Fruit fly (Drosophila melanogaster) whole organism, embryonic: ENCODE data around the gene CG31717.

Experiments
- ATbp ChIP-seq: fragments of 200-800 bp; sonication (Bioruptor generic); optimal IDR thresholded peaks from 2 replicates; lab custom pipeline; 2017; ENCODE audit warnings: missing biosample characterization, mild to moderate bottlenecking, missing genetic modification characterization, missing genetic modification reagents
- Ada2b ChIP-seq: fragments of 200-800 bp; sonication (Bioruptor generic); IDR thresholded peaks from 2 replicates; pipeline ENCODE4 v1.3.6; 2022; ENCODE audit warnings: missing biosample characterization, missing genetic modification characterization
- Aef1 ChIP-seq: fragments of 200-800 bp; sonication (Bioruptor generic); IDR thresholded peaks from 3 replicates; pipeline ENCODE4 v1.3.6; 2022; ENCODE audit warnings: missing biosample characterization, missing genetic modification characterization
- CG11247 ChIP-seq: fragments of 200-800 bp; sonication (Bioruptor generic); IDR thresholded peaks from 2 replicates; pipeline ENCODE4 v1.3.6; 2022; ENCODE audit warnings: missing biosample characterization, missing genetic modification characterization
- CG11560 ChIP-seq: fragments of 200-800 bp; sonication (Bioruptor generic); IDR thresholded peaks from 3 replicates; pipeline ENCODE4 v1.3.6; 2022; ENCODE audit warnings: missing biosample characterization, missing genetic modification characterization
- CG12071 ChIP-seq: fragments of 200-800 bp; sonication (Bioruptor generic); optimal IDR thresholded peaks from 3 replicates; lab custom pipeline; 2018; ENCODE audit warnings: missing biosample characterization, mild to moderate bottlenecking, missing genetic modification characterization
- CG1233 ChIP-seq: fragments of 200-800 bp; sonication (Bioruptor generic); optimal IDR thresholded peaks from 4 replicates; lab custom pipeline; 2018; ENCODE audit warnings: missing biosample characterization, mild to moderate bottlenecking, missing genetic modification characterization
- CG12942 ChIP-seq: fragments of 200-800 bp; sonication (Bioruptor generic); optimal IDR thresholded peaks from 3 replicates; lab custom pipeline; 2016; ENCODE audit warnings: missing biosample characterization, missing genetic modification characterization
- CG14014 ChIP-seq: fragments of 200-800 bp; sonication (Bioruptor generic); IDR thresholded peaks from 2 replicates; pipeline ENCODE4 v1.3.6; 2022; ENCODE audit warnings: missing biosample characterization, missing genetic modification characterization
- CG1529 ChIP-seq: fragments of 200-800 bp; sonication (Bioruptor generic); optimal IDR thresholded peaks from 3 replicates; lab custom pipeline; 2018; ENCODE audit warnings: missing biosample characterization, missing genetic modification characterization
- CG15514 ChIP-seq: fragments of 200-800 bp; sonication (Bioruptor generic); optimal IDR thresholded peaks from 3 replicates; lab custom pipeline; 2017; ENCODE audit warnings: missing biosample characterization, missing genetic modification characterization, mild to moderate bottlenecking, moderate library complexity, missing genetic modification reagents
- CG16779 ChIP-seq: fragments of 200-800 bp; sonication (Bioruptor generic); IDR thresholded peaks from 2 replicates; pipeline ENCODE4 v1.3.6; 2022; ENCODE audit warnings: missing biosample characterization, missing genetic modification characterization
- CG17802 ChIP-seq: fragments of 200-800 bp; sonication (Bioruptor generic); optimal IDR thresholded peaks from 2 replicates; lab custom pipeline; 2018; ENCODE audit warnings: missing biosample characterization, mild to moderate bottlenecking, missing genetic modification characterization, moderate library complexity
- CG1792 ChIP-seq: fragments of 200-800 bp; sonication (Bioruptor generic); optimal IDR thresholded peaks from 2 replicates; lab custom pipeline; 2016; ENCODE audit warnings: missing biosample characterization, missing genetic modification characterization
- CG2129 ChIP-seq: fragments of 200-800 bp; sonication (Bioruptor generic); IDR thresholded peaks from 2 replicates; pipeline ENCODE4 v1.3.6; 2022; ENCODE audit warnings: missing biosample characterization, missing genetic modification characterization; ENCODE audit not compliant: partially characterized antibody
- CG3065 ChIP-seq: fragments of 200-800 bp; sonication (Bioruptor generic); optimal IDR thresholded peaks from 2 replicates; lab custom pipeline; 2016; ENCODE audit warnings: missing biosample characterization, missing genetic modification characterization
- CG4617 ChIP-seq: fragments of 200-800 bp; sonication (Bioruptor generic); optimal IDR thresholded peaks from 3 replicates; lab custom pipeline; 2016; ENCODE audit warnings: missing biosample characterization, missing genetic modification characterization, borderline replicate concordance
- CG6854 ChIP-seq: fragments of 200-800 bp; sonication (Bioruptor generic); optimal IDR thresholded peaks from 3 replicates; lab custom pipeline; 2017; ENCODE audit warnings: missing biosample characterization, mild to moderate bottlenecking, missing genetic modification characterization
- CG7745 ChIP-seq: fragments of 200-800 bp; sonication (Bioruptor generic); optimal IDR thresholded peaks from 2 replicates; lab custom pipeline; 2018; ENCODE audit warnings: missing biosample characterization, mild to moderate bottlenecking, missing genetic modification characterization, moderate library complexity
- CG8290 ChIP-seq, 3 experiments: fragments of 200-800 bp; sonication (Bioruptor generic); optimal IDR thresholded peaks; 2 replicates each; lab custom pipeline; 2016 to 2019; ENCODE audit warnings: missing biosample characterization in 3 of 3, missing genetic modification characterization in 3 of 3, mild to moderate bottlenecking in 2 of 3, moderate library complexity in 1 of 3
- CG9932 ChIP-seq: fragments of 200-800 bp; sonication (Bioruptor generic); IDR thresholded peaks from 2 replicates; pipeline ENCODE4 v1.3.6; 2022; ENCODE audit warnings: missing biosample characterization, missing genetic modification characterization
- Dbx ChIP-seq: fragments of 200-800 bp; sonication (Bioruptor generic); IDR thresholded peaks from 3 replicates; pipeline ENCODE4 v1.3.6; 2022; ENCODE audit warnings: missing biosample characterization, missing genetic modification characterization
- Dek ChIP-seq: fragments of 200-800 bp; sonication (Bioruptor generic); optimal IDR thresholded peaks from 3 replicates; lab custom pipeline; 2019; ENCODE audit warnings: missing biosample characterization, mild to moderate bottlenecking, missing genetic modification characterization, moderate library complexity
- Dref ChIP-seq: fragments of 200-800 bp; sonication (Bioruptor generic); IDR thresholded peaks from 2 replicates; pipeline ENCODE4 v1.3.6; 2022; ENCODE audit warnings: missing biosample characterization, missing genetic modification characterization
- Gsc ChIP-seq: fragments of 200-800 bp; sonication (Bioruptor generic); IDR thresholded peaks from 2 replicates; pipeline ENCODE4 v1.3.6; 2022; ENCODE audit warnings: missing biosample characterization, missing genetic modification characterization
- HLH3B ChIP-seq: fragments of 200-800 bp; sonication (Bioruptor generic); IDR thresholded peaks from 2 replicates; pipeline ENCODE4 v1.3.6; 2022; ENCODE audit warnings: missing biosample characterization, missing genetic modification characterization
- Hey ChIP-seq: fragments of 200-800 bp; sonication (Bioruptor generic); optimal IDR thresholded peaks from 3 replicates; lab custom pipeline; 2018; ENCODE audit warnings: missing biosample characterization, mild to moderate bottlenecking, missing genetic modification characterization
- Hr51 ChIP-seq, 2 experiments: fragments of 200-800 bp; sonication (Bioruptor generic); optimal IDR thresholded peaks; 2 replicates in 1 of 2; 3 replicates in 1 of 2; lab custom pipeline; 2016 to 2018; ENCODE audit warnings: missing biosample characterization in 2 of 2, missing genetic modification characterization in 2 of 2, mild to moderate bottlenecking in 1 of 2, moderate library complexity in 1 of 2
- Lhr ChIP-seq: fragments of 200-800 bp; sonication (Bioruptor generic); optimal IDR thresholded peaks from 3 replicates; lab custom pipeline; 2017; ENCODE audit warnings: mild to moderate bottlenecking, missing biosample characterization, missing genetic modification reagents, missing genetic modification characterization
- Mrtf ChIP-seq: fragments of 200-800 bp; sonication (Bioruptor generic); IDR thresholded peaks from 3 replicates; pipeline ENCODE4 v1.3.6; 2022; ENCODE audit warnings: missing biosample characterization, missing genetic modification characterization
- Usf ChIP-seq: fragments of 200-800 bp; sonication (Bioruptor generic); optimal IDR thresholded peaks from 2 replicates; lab custom pipeline; 2017; ENCODE audit warnings: missing genotype, missing biosample characterization, missing genetic modification characterization
- cato ChIP-seq: fragments of 200-800 bp; sonication (Bioruptor generic); optimal IDR thresholded peaks from 2 replicates; lab custom pipeline; 2016; ENCODE audit warnings: missing biosample characterization, missing genetic modification characterization, borderline replicate concordance
- ems ChIP-seq: fragments of 200-800 bp; sonication (Bioruptor generic); optimal IDR thresholded peaks from 3 replicates; lab custom pipeline; 2016; ENCODE audit warnings: missing biosample characterization, missing genetic modification characterization
- fd3F ChIP-seq: fragments of 200-800 bp; sonication (Bioruptor generic); optimal IDR thresholded peaks from 2 replicates; lab custom pipeline; 2018; ENCODE audit warnings: missing biosample characterization, mild to moderate bottlenecking, missing genetic modification characterization, moderate library complexity
- gcm2 ChIP-seq: fragments of 200-800 bp; sonication (Bioruptor generic); optimal IDR thresholded peaks from 2 replicates; lab custom pipeline; 2016; ENCODE audit warnings: missing biosample characterization, missing genetic modification characterization
- gsb ChIP-seq: fragments of 200-800 bp; sonication (Bioruptor generic); IDR thresholded peaks from 2 replicates; pipeline ENCODE4 v1.3.6; 2022; ENCODE audit warnings: missing biosample characterization, missing genetic modification characterization
- hkb ChIP-seq, 2 experiments: fragments of 200-800 bp in 1 of 2; fragments of >200 bp in 1 of 2; sonication (Bioruptor generic) in 1 of 2; IDR thresholded peaks in 1 of 2; optimal IDR thresholded peaks in 1 of 2; 2 replicates each; pipeline versions ENCODE4 v1.3.6 to Lab custom; 2017 to 2022; ENCODE audit warnings: missing biosample characterization in 1 of 2, missing genetic modification characterization in 1 of 2
- lmd ChIP-seq: fragments of 200-800 bp; sonication (Bioruptor generic); IDR thresholded peaks from 2 replicates; pipeline ENCODE4 v1.3.6; 2022; ENCODE audit warnings: missing biosample characterization, missing genetic modification characterization
- nau ChIP-seq: fragments of 200-800 bp; sonication (Bioruptor generic); optimal IDR thresholded peaks from 3 replicates; lab custom pipeline; 2017; ENCODE audit warnings: missing biosample characterization, mild to moderate bottlenecking, missing genetic modification characterization, missing genetic modification reagents
- nerfin-2 ChIP-seq: fragments of 200-800 bp; sonication (Bioruptor generic); IDR thresholded peaks from 2 replicates; pipeline ENCODE4 v1.3.6; 2022; ENCODE audit warnings: missing biosample characterization, missing genetic modification characterization; ENCODE audit not compliant: partially characterized antibody
- nmo ChIP-seq: fragments of 200-800 bp; sonication (Bioruptor generic); optimal IDR thresholded peaks from 2 replicates; lab custom pipeline; 2018; ENCODE audit warnings: missing biosample characterization, mild to moderate bottlenecking, missing genetic modification characterization, moderate library complexity
- pfk ChIP-seq: fragments of 200-800 bp; sonication (Bioruptor generic); optimal IDR thresholded peaks from 2 replicates; lab custom pipeline; 2018; ENCODE audit warnings: missing biosample characterization, mild to moderate bottlenecking, missing genetic modification characterization, moderate library complexity
- rib ChIP-seq: fragments of 200-800 bp; sonication (Bioruptor generic); IDR thresholded peaks from 2 replicates; pipeline ENCODE4 v1.3.6; 2022; ENCODE audit warnings: missing biosample characterization, missing genetic modification characterization
- run ChIP-seq: fragments of 200-800 bp; sonication (Bioruptor generic); optimal IDR thresholded peaks from 3 replicates; lab custom pipeline; 2018; ENCODE audit warnings: missing biosample characterization, mild to moderate bottlenecking, missing genetic modification characterization
- sima ChIP-seq: fragments of 200-800 bp; sonication (Bioruptor generic); optimal IDR thresholded peaks from 2 replicates; lab custom pipeline; 2016; ENCODE audit warnings: missing biosample characterization, missing genetic modification characterization
- tna ChIP-seq: fragments of 200-800 bp; sonication (Bioruptor generic); IDR thresholded peaks from 2 replicates; pipeline ENCODE4 v1.3.6; 2022; ENCODE audit warnings: missing biosample characterization, missing genetic modification characterization; ENCODE audit not compliant: partially characterized antibody
- vvl ChIP-seq: fragments of 200-800 bp; sonication (Bioruptor generic); IDR thresholded peaks from 2 replicates; pipeline ENCODE4 v1.3.6; 2022; ENCODE audit warnings: missing biosample characterization, missing genetic modification characterization
- wor ChIP-seq: fragments of 200-800 bp; sonication (Bioruptor generic); IDR thresholded peaks from 2 replicates; pipeline ENCODE4 v1.3.6; 2022; ENCODE audit warnings: missing biosample characterization, missing genetic modification characterization
- zen ChIP-seq: fragments of 200-800 bp; sonication (Bioruptor generic); optimal IDR thresholded peaks from 3 replicates; lab custom pipeline; 2018; ENCODE audit warnings: missing biosample characterization, mild to moderate bottlenecking, missing genetic modification characterization, moderate library complexity

Gene CG31717

dm6 chr2L:10200847-10201246 lies 49.7 kb upstream of the CG31717 start, which contains the start of the genes Ripalpha and RpL7 (continued):
- TF ChIP-seq CG9932 (peak; percentile 98), Dbx (GFP tag; lab: Robert Waterston, UW) (peak; percentile 99), wor (GFP tag; lab: Robert Waterston, UW) (peak; percentile 77), Usf (GFP tag; lab: Kevin White, UChicago) (peak; percentile 97), Gsc (GFP tag; lab: Robert Waterston, UW) (no peak), CG7745 (tag; lab: Kevin White, UChicago) (peak; percentile 84), Dref (GFP tag; lab: Robert Waterston, UW) (peak; percentile 98), nmo (GFP tag; lab: Kevin White, UChicago) (peak; percentile 95), CG12071 (GFP tag; lab: Kevin White, UChicago) (peak; percentile 98), CG12942 (GFP tag; lab: Kevin White, UChicago) (peak; percentile 97), zen (peak; percentile 94), Ada2b (GFP tag; lab: Robert Waterston, UW) (peak; percentile 86), gcm2 (GFP tag; lab: Kevin White, UChicago) (peak; percentile 98), CG17802 (peak; percentile 91), pfk (peak; percentile 88), nau (peak; percentile 99), vvl (GFP tag; lab: Robert Waterston, UW) (peak; percentile 98), CG3065 (GFP tag; lab: Kevin White, UChicago) (peak; percentile 97), Hr51 (GFP tag; optimal IDR thresholded peaks at IDR 0.05; lab: Kevin White, UChicago) (peak; percentile 88 to 99), CG4617 (peak; percentile 99), CG11560 (tag; lab: Robert Waterston, UW) (peak; percentile 73; the same call in 2 of the 3 replicates), cato (GFP tag; lab: Kevin White, UChicago) (peak; percentile 95), Mrtf (peak; percentile 92), fd3F (peak; percentile 93), CG6854 (GFP tag; lab: Kevin White, UChicago) (peak; percentile 92), CG1529 (GFP tag; lab: Kevin White, UChicago) (peak; percentile 95), CG15514 (GFP tag; lab: Kevin White, UChicago) (peak; percentile 97), CG1792 (GFP tag; lab: Kevin White, UChicago) (peak; percentile 97), CG2129 (peak; percentile 48), sima (GFP tag; lab: Kevin White, UChicago) (peak; percentile 96), HLH3B (GFP tag; lab: Robert Waterston, UW) (peak; percentile 95), lmd (GFP tag; lab: Robert Waterston, UW) (peak; percentile 93), rib (GFP tag; lab: Robert Waterston, UW) (peak; percentile 98), Hey (tag; lab: Kevin White, UChicago) (peak; percentile 98), Lhr (GFP tag; lab: Kevin White, UChicago) (peak; percentile 98), CG16779 (peak; percentile 97), ATbp (GFP tag; lab: Kevin White, UChicago) (peak; percentile 98), gsb (GFP tag; lab: Robert Waterston, UW) (peak; percentile 88), ems (GFP tag; lab: Kevin White, UChicago) (peak; percentile 95), nerfin-2 (GFP tag; lab: Robert Waterston, UW) (peak; percentile 79), CG14014 (GFP tag; lab: Robert Waterston, UW) (peak; percentile 96), Aef1 (GFP tag; lab: Robert Waterston, UW) (peak; percentile 94), run (tag; lab: Kevin White, UChicago) (no peak), hkb (optimal IDR thresholded peaks at IDR 0.05; lab: Kevin White, UChicago) (peak; percentile 50), hkb (GFP tag; IDR thresholded peaks at IDR 0.05; lab: Robert Waterston, UW) (peak; percentile 95), CG8290 (GFP tag; optimal IDR thresholded peaks at IDR 0.05; lab: Kevin White, UChicago) (peak; percentile 96), CG8290 (tag; optimal IDR thresholded peaks at IDR 0.05; lab: Kevin White, UChicago) (peak; percentile 95 to 99), Dek (peak; percentile 95), CG1233 (GFP tag; lab: Kevin White, UChicago) (peak; percentile 98), CG11247 (GFP tag; lab: Robert Waterston, UW) (peak; percentile 98), tna (GFP tag; lab: Robert Waterston, UW) (peak; percentile 92)
